Fruit fly (Drosophila melanogaster) whole organism: ENCODE data around the gene Eip75B.

ENCODE experiments used
- CG8478 ChIP-seq: fragments of >200 bp; optimal IDR thresholded peaks from 2 replicates; lab custom pipeline; 2018; ENCODE audit warnings: inconsistent platforms
- EcR ChIP-seq, 2 experiments: fragments of >200 bp; optimal IDR thresholded peaks; 2 replicates each; lab custom pipeline; 2017; ENCODE audit warnings: missing biosample characterization in 2 of 2, missing genetic modification characterization in 2 of 2, missing genetic modification reagents in 2 of 2
- pan ChIP-seq: fragments of >200 bp; optimal IDR thresholded peaks from 2 replicates; lab custom pipeline; 2017
- psq ChIP-seq: fragments of >200 bp; optimal IDR thresholded peaks from 2 replicates; lab custom pipeline; 2017

DNA sequence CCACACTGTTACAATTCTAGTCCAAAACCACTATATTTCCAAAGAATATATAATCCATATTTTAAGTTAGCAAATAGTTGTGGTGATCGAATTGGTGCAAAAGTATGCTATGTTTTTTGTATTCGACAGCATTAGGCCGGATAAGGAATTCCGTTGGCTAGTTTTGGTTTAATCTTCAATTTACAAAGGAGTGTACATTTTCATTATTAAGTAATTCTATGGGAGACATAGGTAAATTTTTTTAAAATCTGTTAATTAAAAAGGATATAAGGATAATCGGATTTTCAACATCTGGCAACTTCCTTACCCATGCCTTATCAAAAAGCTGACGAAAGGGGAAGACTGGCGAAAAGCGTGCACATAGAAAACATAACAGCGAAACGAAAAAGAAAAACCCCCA, 14.1 kb upstream of the Eip75B start:
- TF ChIP-seq psq = no peak
- TF ChIP-seq pan (lab: Kevin White, UChicago) = no peak
- TF ChIP-seq EcR (GFP tag; optimal IDR thresholded peaks at IDR 0.05; lab: Kevin White, UChicago) = no peak
- TF ChIP-seq CG8478 (lab: Kevin White, UChicago) = no peak
